Worm (Caenorhabditis elegans) whole organism, midembryonic: Measurements from ENCODE around the gene Y49F6B.12.
"Not testable (repeated sequence)": the region's sequence is repeated elsewhere in the genome, so short reads cannot be mapped to it uniquely, and the experiment has no call there.

Experiments used
- T22C8.4 ChIP-seq: fragments of 200-800 bp; sonication (Bioruptor generic); IDR thresholded peaks from 2 replicates; pipeline ENCODE4 v1.3.6; 2022; ENCODE audit warnings: missing genetic modification characterization, missing compliant biosample characterization
- cog-1 ChIP-seq: sonication (generic microtip); optimal IDR thresholded peaks from 2 replicates; lab custom pipeline; 2016; ENCODE audit warnings: missing genetic modification characterization, missing compliant biosample characterization
- flt-1 ChIP-seq: fragments of 200-800 bp; sonication (Bioruptor generic); IDR thresholded peaks from 2 replicates; pipeline ENCODE4 v1.3.6; 2022; ENCODE audit warnings: missing genetic modification characterization, missing compliant biosample characterization
- klf-2 ChIP-seq: fragments of 200-800 bp; sonication (Bioruptor generic); conservative IDR thresholded peaks from 2 replicates; pipeline ENCODE4 v1.3.6; 2022; ENCODE audit warnings: missing genetic modification reagents, missing genetic modification characterization, missing compliant biosample characterization
- med-1 ChIP-seq: sonication (generic microtip); optimal IDR thresholded peaks from 2 replicates; lab custom pipeline; 2017; ENCODE audit warnings: missing genetic modification characterization, mild to moderate bottlenecking, missing compliant biosample characterization, antibody characterized with exemption, missing genetic modification reagents; ENCODE audit not compliant: insufficient read depth
- ref-1 ChIP-seq: fragments of 200-800 bp; sonication (Bioruptor generic); conservative IDR thresholded peaks from 2 replicates; pipeline ENCODE4 v1.3.6; 2022; ENCODE audit warnings: missing genetic modification reagents, missing genetic modification characterization, missing compliant biosample characterization
- tab-1 ChIP-seq: fragments of 200-800 bp; sonication (Bioruptor generic); IDR thresholded peaks from 2 replicates; pipeline ENCODE4 v1.3.6; 2022; ENCODE audit warnings: missing genetic modification characterization, missing compliant biosample characterization
- ztf-23 ChIP-seq: fragments of 200-800 bp; sonication (Bioruptor generic); IDR thresholded peaks from 2 replicates; pipeline ENCODE4 v1.3.6; 2022; ENCODE audit warnings: missing genetic modification reagents, missing genetic modification characterization, missing compliant biosample characterization
- ztf-29 ChIP-seq: fragments of 200-800 bp; sonication (Bioruptor generic); IDR thresholded peaks from 2 replicates; pipeline ENCODE4 v1.3.6; 2022; ENCODE audit warnings: missing genetic modification reagents, missing genetic modification characterization, missing compliant biosample characterization

Y49F6B.12 gene

DNA sequence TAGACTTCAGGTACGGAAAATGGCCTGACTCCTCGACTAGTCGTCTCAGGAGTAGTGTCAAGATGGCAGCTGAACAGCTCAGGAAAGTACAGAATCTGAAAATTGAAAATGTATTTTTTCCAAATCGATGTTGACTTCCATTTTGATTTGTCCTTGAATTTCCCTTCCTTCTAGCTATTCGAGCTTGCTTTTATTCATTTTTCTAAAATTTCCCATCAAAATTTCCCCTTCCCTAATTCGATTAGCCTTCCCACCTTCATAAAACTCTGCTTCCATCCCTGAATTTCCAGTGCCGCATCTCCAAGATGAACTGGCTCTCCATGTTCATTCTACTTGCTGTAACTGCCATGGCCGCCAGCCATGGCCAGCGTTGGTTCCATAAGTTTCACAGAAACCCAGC is 601 bp upstream of the Y49F6B.12 start, which contains the start of gene Y49F6B.6:
Y49F6B.6 (plus strand) TSS at position 301 of the 400 bp plus-strand sequence.
- TF ChIP-seq klf-2 (GFP tag; lab: Robert Waterston, UW) (no peak), ref-1 (GFP tag; lab: Robert Waterston, UW) (no peak), T22C8.4 (GFP tag; lab: Robert Waterston, UW) (no peak), cog-1 (no peak), flt-1 (no peak), tab-1 (GFP tag; lab: Robert Waterston, UW) (no peak), ztf-29 (no peak), ztf-23 (GFP tag; lab: Robert Waterston, UW) (no peak), med-1 (GFP tag; lab: Kevin White, UChicago) (no peak)

DNA sequence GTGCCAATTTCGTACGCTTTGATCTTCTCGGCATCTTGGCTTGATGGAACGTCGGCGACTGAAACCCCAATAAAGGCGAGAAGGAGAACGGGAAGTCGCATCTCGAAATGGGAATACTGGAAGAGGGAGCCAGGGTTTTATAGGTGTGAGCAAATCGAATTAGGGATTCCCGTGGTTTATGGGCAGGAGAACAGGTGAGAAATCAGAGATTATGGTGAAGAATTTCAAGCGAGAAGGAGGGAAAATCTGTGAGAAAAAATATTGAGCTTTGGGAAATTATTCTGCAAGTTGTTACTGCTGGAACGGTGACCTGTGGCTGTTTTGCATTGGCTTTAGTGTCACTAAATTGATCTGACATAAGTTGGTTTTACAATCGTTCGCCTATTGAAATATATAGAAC is 613 bp downstream of the Y49F6B.12 start, which contains the start of gene Y49F6B.13:
Y49F6B.13 (minus strand) TSS at position 101 of the 400 bp plus-strand sequence.
- no peak for TF ChIP-seq flt-1

DNA sequence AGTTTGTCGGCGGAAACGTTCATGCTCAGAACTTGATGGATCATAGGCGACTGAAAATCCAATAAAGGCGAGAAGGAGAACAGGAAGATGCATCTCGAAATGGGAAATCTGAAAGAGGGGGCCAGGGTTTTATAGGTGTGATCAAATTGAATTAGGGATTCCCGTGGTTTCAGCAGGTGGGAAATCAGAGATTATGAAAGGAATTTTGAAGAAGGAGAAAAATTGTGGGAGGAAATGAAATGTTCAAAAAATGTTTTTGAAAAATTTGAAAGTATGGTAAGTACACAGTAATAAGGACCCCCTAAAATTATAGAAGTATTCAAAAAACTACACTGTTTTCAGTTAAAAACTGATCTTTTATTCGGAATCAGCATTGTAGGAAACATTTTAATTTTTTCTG is 1.7 kb downstream of the Y49F6B.12 start, which contains the start of gene Y49F6B.20:
Y49F6B.20 (minus strand) TSS at position 101 of the 400 bp plus-strand sequence.
- no peak for TF ChIP-seq klf-2 (GFP tag; lab: Robert Waterston, UW)
- TF ChIP-seq ref-1 (GFP tag; lab: Robert Waterston, UW) = no peak
- TF ChIP-seq tab-1 (GFP tag; lab: Robert Waterston, UW) = no peak
- no peak for TF ChIP-seq ztf-23 (GFP tag; lab: Robert Waterston, UW)
- no peak for TF ChIP-seq med-1 (GFP tag; lab: Kevin White, UChicago)
- TF ChIP-seq ztf-29 = no peak
- no peak for TF ChIP-seq cog-1
- no peak for TF ChIP-seq T22C8.4 (GFP tag; lab: Robert Waterston, UW)
- no peak for TF ChIP-seq flt-1

DNA sequence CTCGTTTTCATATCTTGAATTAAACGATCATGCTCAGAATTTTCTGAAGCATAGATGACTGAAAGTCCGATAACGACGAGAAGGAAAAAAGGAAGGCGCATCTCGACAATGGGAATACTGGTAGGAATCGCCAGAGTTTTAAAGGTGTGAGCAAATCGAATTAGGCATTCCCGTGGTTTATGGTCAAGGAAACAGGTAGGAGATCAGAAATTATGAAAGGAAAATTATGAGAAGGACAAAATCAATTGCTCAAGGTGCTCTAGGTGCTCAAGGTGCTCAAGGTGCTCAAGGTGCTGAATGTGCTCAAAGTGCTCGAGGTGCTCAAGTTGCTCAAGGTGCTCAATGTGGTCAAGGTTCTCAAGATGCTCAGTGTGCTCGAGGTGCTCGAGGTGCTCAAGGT is 7.6 kb downstream of the Y49F6B.12 start, which contains the start of gene C16C8.10:
C16C8.10 (minus strand) TSS at position 101 of the 400 bp plus-strand sequence.
- not testable (repeated sequence) for TF ChIP-seq ztf-29; flt-1; T22C8.4 (GFP tag; lab: Robert Waterston, UW)

DNA sequence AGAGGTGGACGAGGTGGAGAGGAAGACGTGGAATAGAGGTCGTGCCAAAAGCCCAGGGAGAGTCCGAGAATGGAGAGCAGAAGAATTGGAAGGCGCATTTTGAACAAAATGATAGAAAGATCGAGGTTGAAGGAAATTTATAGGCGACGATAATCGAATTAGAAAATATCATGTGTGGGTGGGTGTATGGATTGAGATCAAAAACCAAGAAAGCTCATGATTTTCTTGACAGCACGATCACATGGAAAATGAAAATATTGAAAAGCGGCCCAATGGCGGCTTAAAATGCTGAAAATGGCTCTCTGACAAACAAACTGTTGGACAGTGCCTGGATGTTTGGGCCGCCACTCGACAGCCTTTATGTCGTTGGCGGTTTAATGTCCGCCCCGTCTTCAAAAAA is 9.1 kb downstream of the Y49F6B.12 start, which contains the start of gene C16C8.9:
C16C8.9 (minus strand) TSS at position 101 of the 400 bp plus-strand sequence.
- TF ChIP-seq flt-1 (no peak), ref-1 (GFP tag; lab: Robert Waterston, UW) (no peak), T22C8.4 (GFP tag; lab: Robert Waterston, UW) (no peak), cog-1 (no peak), tab-1 (GFP tag; lab: Robert Waterston, UW) (no peak), ztf-29 (no peak), med-1 (GFP tag; lab: Kevin White, UChicago) (no peak), ztf-23 (GFP tag; lab: Robert Waterston, UW) (no peak), klf-2 (GFP tag; lab: Robert Waterston, UW) (no peak)

DNA sequence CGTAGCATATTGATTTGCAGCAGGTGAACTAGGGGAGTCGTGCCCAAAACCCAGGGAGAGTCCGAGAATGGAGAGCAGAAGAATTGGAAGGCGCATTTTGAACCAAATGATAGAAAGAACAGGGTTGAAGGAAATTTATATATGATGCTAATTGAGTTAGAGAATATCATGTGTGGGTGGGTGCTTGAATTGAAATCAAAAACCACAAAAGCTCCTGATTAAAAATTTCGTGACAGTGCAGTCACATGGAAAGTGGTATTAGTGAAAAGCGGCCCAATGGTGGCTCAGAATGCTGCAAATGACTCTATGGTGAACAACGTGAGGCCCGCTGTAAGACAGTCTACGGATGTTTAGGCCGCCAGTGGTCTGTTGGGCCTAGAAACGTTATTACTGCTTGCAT is 10.6 kb downstream of the Y49F6B.12 start, which contains the start of gene C16C8.8:
C16C8.8 (minus strand) TSS at position 101 of the 400 bp plus-strand sequence.
- TF ChIP-seq tab-1 (GFP tag; lab: Robert Waterston, UW) (no peak), cog-1 (no peak), ztf-29 (no peak), T22C8.4 (GFP tag; lab: Robert Waterston, UW) (no peak), ztf-23 (GFP tag; lab: Robert Waterston, UW) (no peak), klf-2 (GFP tag; lab: Robert Waterston, UW) (no peak), med-1 (GFP tag; lab: Kevin White, UChicago) (no peak)

DNA sequence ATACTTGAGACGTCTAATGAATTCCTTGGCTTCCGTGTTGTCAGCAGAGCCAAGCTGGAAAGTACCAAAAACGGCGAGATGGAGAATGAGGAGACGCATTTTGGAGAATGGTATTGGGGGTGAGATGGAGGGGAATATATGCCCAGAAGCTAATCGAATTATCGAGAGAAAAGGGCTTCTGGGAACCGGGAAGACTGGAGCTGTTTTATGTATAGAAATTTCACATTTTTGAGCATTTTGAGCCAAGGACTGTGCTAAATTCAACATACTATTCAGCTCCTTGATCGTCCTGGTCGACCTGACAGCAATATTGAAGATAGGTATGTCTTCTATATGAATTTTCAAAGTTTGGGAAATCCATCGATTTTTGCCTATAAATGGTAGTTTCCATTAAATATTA is 12.2 kb downstream of the Y49F6B.12 start, which contains the start of gene C16C8.7:
C16C8.7 (minus strand) TSS at position 101 of the 400 bp plus-strand sequence.
- no peak for TF ChIP-seq ztf-23 (GFP tag; lab: Robert Waterston, UW)
- TF ChIP-seq T22C8.4 (GFP tag; lab: Robert Waterston, UW) = no peak
- no peak for TF ChIP-seq med-1 (GFP tag; lab: Kevin White, UChicago)
- TF ChIP-seq ref-1 (GFP tag; lab: Robert Waterston, UW) = no peak
- TF ChIP-seq flt-1 = no peak
- no peak for TF ChIP-seq ztf-29
- no peak for TF ChIP-seq klf-2 (GFP tag; lab: Robert Waterston, UW)
- TF ChIP-seq tab-1 (GFP tag; lab: Robert Waterston, UW) = no peak
- no peak for TF ChIP-seq cog-1

DNA sequence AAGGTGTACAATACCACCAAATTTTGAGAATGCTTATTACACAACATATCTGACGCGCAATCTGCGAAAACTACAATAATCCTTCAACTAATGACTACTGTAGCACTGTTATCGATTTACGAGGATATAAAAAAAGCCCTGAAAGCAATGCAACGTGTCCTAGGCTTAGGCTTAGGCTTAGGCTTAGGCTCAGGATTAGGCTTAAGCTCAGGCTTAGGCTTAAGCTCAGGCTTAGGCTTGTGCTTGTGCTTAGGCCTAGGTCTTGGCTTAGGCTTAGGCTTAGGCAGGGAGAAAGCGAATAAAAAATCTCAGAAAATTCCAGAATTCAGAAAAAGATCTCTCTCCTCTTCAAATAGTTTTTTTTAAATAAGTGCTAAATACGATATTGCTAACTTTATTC is 13.0 kb downstream of the Y49F6B.12 start:
- TF ChIP-seq ztf-23 (GFP tag; lab: Robert Waterston, UW) (no peak), ref-1 (GFP tag; lab: Robert Waterston, UW) (no peak), med-1 (GFP tag; lab: Kevin White, UChicago) (no peak), T22C8.4 (GFP tag; lab: Robert Waterston, UW) (no peak), ztf-29 (no peak), flt-1 (no peak), klf-2 (GFP tag; lab: Robert Waterston, UW) (no peak), cog-1 (no peak), tab-1 (GFP tag; lab: Robert Waterston, UW) (no peak)

DNA sequence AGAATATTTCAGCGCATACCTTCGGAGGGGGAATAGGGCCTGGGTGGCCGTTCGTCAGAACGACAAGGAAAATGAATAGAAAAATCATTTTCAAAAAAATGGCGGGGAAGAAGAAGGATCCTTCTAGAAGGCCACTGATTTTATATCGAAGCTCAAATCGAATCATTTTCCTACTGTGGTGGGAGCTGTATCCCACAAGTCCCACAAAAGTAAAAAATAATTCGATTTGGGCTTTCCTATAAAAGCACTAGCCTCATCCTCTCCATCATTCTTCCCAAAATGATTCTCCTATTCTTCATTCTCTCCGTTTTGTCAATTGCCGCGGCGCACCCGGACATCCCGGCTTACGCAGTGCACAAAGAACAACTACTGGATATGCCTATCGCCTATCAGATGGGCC is 14.0 kb downstream of the Y49F6B.12 start, which contains the start of the genes C16C8.26 and C16C8.19:
C16C8.26 (minus strand) TSS at position 101 of the 400 bp plus-strand sequence.
C16C8.19 (plus strand) TSS at position 279 of the 400 bp plus-strand sequence.
- TF ChIP-seq flt-1 = no peak
- no peak for TF ChIP-seq T22C8.4 (GFP tag; lab: Robert Waterston, UW)
- no peak for TF ChIP-seq med-1 (GFP tag; lab: Kevin White, UChicago)
- TF ChIP-seq cog-1 = no peak
- no peak for TF ChIP-seq ztf-23 (GFP tag; lab: Robert Waterston, UW)
- TF ChIP-seq klf-2 (GFP tag; lab: Robert Waterston, UW) = no peak

DNA sequence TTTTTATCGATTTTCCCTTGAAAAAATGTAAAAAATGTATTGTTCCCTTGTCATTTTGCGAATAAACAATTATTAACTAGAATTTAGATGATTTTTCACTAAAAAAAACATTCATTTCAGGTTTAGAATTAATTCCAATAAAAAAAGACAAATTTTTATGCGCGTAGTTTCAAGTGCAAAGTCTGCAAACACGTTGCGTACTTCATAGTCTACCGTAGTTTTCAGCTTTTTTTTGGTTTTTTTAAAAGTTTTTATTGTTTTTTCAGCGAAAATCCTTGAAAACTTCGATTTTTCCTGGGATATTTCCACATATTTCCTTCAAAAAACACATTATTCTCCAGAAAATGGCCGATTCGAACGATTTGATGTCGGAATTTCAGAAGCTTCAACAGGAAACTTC is 18.7 kb downstream of the Y49F6B.12 start, which contains the start of gene C16C8.11:
C16C8.11 (plus strand) TSS at position 188 of the 400 bp plus-strand sequence.
- no peak for TF ChIP-seq T22C8.4 (GFP tag; lab: Robert Waterston, UW)
- TF ChIP-seq tab-1 (GFP tag; lab: Robert Waterston, UW) = no peak
- no peak for TF ChIP-seq med-1 (GFP tag; lab: Kevin White, UChicago)
- no peak for TF ChIP-seq ztf-29
- no peak for TF ChIP-seq klf-2 (GFP tag; lab: Robert Waterston, UW)
- TF ChIP-seq flt-1 = no peak
- no peak for TF ChIP-seq ref-1 (GFP tag; lab: Robert Waterston, UW)
- no peak for TF ChIP-seq ztf-23 (GFP tag; lab: Robert Waterston, UW)
- no peak for TF ChIP-seq cog-1
